Worm (Caenorhabditis elegans): ENCODE data around the gene ptp-8.

ce11 chrIV:7344020-7344419 is 37.8 kb upstream of the ptp-8 start:
- no peak for TF ChIP-seq tra-4 (tag; optimal IDR thresholded peaks at IDR 0.05)
- TF ChIP-seq ama-1 (optimal IDR thresholded peaks at IDR 0.05), result no peak
